Fruit fly (Drosophila melanogaster) Kc167 (cell line): Measurements from ENCODE around the gene CG44090.

ENCODE experiments used
- Myc ChIP-seq: fragments of >200 bp; optimal IDR thresholded peaks from 2 replicates; lab custom pipeline; 2017; ENCODE audit warnings: missing external identifiers
- Sin3A ChIP-seq: fragments of >200 bp; optimal IDR thresholded peaks from 2 replicates; lab custom pipeline; 2018; ENCODE audit warnings: missing external identifiers
- h ChIP-seq: fragments of >200 bp; optimal IDR thresholded peaks from 3 replicates; lab custom pipeline; 2018; ENCODE audit warnings: missing external identifiers
- insv ChIP-seq: fragments of >200 bp; optimal IDR thresholded peaks from 3 replicates; lab custom pipeline; 2018; ENCODE audit warnings: missing external identifiers
- psq ChIP-seq: fragments of >200 bp; optimal IDR thresholded peaks from 2 replicates; lab custom pipeline; 2017; ENCODE audit warnings: missing external identifiers
- ttk ChIP-seq: sonication (Bioruptor generic); optimal IDR thresholded peaks from 2 replicates; lab custom pipeline; 2017; ENCODE audit warnings: missing external identifiers

The CG44090 gene

DNA sequence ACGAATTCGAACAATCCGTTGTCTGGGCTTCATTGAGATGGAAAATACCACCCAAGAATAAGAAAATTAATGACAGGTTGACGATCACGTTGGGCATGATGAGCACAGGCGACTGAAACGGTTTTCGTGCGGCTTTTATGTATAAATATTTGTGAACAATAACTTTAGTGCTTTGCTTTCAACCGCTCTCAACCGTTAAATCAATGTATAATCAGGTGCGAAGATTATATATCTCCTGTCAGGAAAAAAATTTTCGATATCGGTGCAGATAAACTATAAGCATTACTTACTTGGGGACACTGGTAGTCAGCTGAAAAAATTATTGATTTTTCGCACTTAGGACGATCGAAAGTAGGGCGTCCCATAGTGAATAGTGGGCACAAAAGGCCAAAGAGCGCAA is 29.2 kb downstream of the CG44090 start, which contains the start of gene CG42823:
CG42823 (minus strand) TSS at position 101 of the 400 bp plus-strand sequence.
- TF ChIP-seq h (lab: Kevin White, UChicago) (no peak), psq (lab: Kevin White, UChicago) (no peak), insv (lab: Kevin White, UChicago) (no peak), Sin3A (lab: Kevin White, UChicago) (no peak), Myc (lab: Kevin White, UChicago) (no peak), ttk (lab: Kevin White, UChicago) (no peak)

DNA sequence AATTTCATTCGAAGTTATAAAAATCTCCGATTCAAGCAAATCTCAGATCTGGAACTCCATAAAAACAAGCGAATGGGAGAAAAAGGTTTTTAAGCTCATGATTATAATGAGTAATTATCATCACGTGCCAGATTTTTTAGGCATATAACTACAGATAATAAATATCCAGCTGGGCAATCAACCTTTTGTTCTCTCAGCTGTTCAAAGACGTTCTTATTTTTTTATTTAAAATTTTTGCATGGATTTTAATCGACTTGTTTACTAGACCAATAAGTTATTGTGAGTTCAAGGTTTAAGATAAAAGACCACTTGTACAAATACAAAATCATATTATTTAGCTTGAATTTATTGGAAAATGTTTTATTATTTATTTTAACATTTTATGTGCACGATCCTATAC is 30.1 kb downstream of the CG44090 start:
- TF ChIP-seq h (lab: Kevin White, UChicago): no peak
- TF ChIP-seq Sin3A (lab: Kevin White, UChicago): no peak
- TF ChIP-seq Myc (lab: Kevin White, UChicago): no peak
- TF ChIP-seq ttk (lab: Kevin White, UChicago): no peak
- no peak for TF ChIP-seq insv (lab: Kevin White, UChicago)
- TF ChIP-seq psq (lab: Kevin White, UChicago): no peak

DNA sequence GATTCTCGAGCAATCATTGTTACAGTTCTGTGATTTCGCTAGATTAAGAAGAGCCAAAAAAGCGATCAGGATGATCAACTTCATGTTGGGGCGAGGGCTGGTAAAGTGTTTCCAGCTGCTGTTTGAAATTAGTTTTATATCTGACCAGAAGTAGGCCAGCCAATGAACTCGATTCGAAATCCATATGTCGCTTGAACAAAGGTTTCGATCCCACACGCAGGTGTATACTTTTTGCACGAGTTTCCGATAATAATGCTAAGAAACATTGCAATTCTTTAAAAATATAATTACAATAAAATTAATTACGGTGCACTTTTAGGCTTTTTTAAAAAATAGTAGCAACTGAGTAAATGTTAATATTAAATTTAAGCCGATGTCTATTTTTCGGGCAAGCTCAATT is 30.6 kb downstream of the CG44090 start, which contains the start of gene CG34280:
CG34280 (minus strand) TSS at position 101 of the 400 bp plus-strand sequence.
- TF ChIP-seq insv (lab: Kevin White, UChicago): no peak
- no peak for TF ChIP-seq psq (lab: Kevin White, UChicago)
- TF ChIP-seq Sin3A (lab: Kevin White, UChicago): no peak
- TF ChIP-seq h (lab: Kevin White, UChicago): no peak
- no peak for TF ChIP-seq ttk (lab: Kevin White, UChicago)
- TF ChIP-seq Myc (lab: Kevin White, UChicago): no peak

DNA sequence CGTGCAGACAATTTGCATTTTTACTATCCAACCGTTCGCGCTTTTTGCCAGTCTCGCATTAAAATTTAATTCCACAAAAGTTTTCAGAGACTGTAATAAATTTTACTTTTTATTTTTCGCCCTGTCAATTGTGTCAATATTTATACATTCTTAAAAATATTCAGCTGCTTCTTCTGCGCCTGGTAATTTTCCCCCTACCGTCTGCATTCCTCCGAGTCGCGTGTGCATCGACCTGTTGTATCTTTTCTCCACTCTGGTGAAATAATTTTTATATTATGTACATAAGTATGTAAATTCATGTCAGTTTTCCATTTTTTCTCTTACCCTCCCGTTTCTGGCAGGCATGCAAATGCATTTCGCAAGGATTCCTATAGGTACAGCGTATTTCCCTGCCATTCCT is 31.0 kb downstream of the CG44090 start, which contains the start of gene CG34279:
CG34279 (minus strand) TSS at position 101 of the 400 bp plus-strand sequence.
- TF ChIP-seq ttk (lab: Kevin White, UChicago) (no peak), psq (lab: Kevin White, UChicago) (no peak), h (lab: Kevin White, UChicago) (no peak), insv (lab: Kevin White, UChicago) (no peak)

DNA sequence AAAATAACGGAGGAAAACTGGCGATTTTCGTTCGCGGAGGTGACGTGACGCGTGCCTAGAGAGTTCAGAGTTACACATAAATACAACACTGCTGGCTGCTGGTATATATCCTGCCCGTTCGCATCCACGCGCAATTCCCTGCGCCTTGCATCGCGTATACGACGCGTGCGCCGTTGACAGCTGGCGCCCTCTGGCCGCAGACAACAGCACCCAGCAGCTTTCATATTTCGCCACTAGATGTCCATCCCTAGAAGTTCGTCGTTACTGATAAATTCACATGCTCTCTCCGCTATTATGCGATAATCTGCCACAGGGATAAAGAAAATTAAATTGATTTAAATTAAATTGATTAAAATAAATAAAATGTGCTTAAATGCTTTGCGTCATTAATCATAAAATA is 31.8 kb downstream of the CG44090 start, which contains the start of gene Sur-8:
Sur-8 (minus strand) TSS at position 82 of the 400 bp plus-strand sequence.
- no peak for TF ChIP-seq Myc (lab: Kevin White, UChicago)
- no peak for TF ChIP-seq insv (lab: Kevin White, UChicago)

DNA sequence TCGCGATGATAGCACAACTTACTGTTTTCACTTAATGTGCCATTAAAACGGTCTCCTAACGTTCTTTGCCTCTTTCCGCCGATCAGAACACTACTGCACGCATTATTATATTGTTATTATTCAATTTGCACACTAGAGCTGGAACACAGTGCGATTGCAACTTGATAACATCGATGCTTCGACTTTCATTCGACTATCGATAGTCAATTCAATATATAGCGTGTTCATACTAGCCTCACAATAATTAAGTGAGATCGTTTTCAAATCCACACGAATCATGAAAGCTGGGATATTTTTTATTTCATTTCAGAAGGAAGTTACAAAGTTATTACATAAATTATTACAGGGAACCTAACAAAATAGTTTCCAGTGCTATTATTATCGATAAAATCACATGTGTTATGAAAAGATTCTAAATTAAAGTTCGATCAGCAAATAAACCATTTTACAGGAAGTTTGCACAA is 32.9 kb downstream of the CG44090 start:
- TF ChIP-seq ttk (lab: Kevin White, UChicago): no peak
- TF ChIP-seq insv (lab: Kevin White, UChicago): no peak
- TF ChIP-seq Sin3A (lab: Kevin White, UChicago): no peak
- TF ChIP-seq psq (lab: Kevin White, UChicago): no peak
- no peak for TF ChIP-seq h (lab: Kevin White, UChicago)
- no peak for TF ChIP-seq Myc (lab: Kevin White, UChicago)

DNA sequence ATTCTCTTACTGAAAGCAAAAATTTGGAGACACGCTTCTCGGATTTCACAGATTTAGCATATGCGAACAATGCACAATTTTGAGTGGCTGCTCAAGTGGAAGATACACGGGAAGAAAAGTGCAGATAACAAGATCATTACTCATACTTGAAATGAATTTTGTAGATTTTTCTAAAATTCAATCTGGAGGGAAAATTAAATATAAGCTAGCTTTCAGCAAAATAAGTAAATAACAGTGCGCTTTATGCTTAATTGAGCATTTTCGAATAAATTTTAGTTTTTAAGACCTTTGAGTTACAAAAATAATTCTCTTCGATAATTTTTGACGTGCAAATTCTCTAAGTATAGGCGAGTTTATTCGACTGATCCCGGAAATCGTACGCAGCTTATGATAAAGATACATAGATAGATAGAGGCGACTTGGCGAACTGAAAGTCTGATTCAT is 33.5 kb downstream of the CG44090 start:
- no peak for TF ChIP-seq insv (lab: Kevin White, UChicago)
- TF ChIP-seq ttk (lab: Kevin White, UChicago): no peak

DNA sequence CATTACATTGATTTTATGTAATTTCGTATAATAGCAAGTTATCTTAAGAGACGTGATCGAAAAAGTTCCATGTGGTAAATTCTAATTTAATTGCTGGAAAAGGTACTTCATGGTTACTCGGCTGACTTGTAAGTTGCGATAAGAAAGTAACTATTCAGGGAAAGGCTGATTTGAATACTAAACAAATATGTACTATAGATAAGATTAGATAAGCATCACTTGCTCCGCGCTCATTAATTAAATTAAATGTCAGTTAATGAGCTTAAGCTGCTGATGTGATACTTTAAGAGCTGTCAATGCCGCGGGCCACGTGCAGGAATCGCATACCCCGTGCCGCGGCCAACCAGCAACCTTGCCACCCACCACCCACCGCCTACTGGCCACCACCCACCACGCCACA is 34.1 kb downstream of the CG44090 start:
- TF ChIP-seq insv (lab: Kevin White, UChicago) (no peak), h (lab: Kevin White, UChicago) (no peak), Sin3A (lab: Kevin White, UChicago) (no peak), ttk (lab: Kevin White, UChicago) (no peak), psq (lab: Kevin White, UChicago) (no peak), Myc (lab: Kevin White, UChicago) (no peak)

DNA sequence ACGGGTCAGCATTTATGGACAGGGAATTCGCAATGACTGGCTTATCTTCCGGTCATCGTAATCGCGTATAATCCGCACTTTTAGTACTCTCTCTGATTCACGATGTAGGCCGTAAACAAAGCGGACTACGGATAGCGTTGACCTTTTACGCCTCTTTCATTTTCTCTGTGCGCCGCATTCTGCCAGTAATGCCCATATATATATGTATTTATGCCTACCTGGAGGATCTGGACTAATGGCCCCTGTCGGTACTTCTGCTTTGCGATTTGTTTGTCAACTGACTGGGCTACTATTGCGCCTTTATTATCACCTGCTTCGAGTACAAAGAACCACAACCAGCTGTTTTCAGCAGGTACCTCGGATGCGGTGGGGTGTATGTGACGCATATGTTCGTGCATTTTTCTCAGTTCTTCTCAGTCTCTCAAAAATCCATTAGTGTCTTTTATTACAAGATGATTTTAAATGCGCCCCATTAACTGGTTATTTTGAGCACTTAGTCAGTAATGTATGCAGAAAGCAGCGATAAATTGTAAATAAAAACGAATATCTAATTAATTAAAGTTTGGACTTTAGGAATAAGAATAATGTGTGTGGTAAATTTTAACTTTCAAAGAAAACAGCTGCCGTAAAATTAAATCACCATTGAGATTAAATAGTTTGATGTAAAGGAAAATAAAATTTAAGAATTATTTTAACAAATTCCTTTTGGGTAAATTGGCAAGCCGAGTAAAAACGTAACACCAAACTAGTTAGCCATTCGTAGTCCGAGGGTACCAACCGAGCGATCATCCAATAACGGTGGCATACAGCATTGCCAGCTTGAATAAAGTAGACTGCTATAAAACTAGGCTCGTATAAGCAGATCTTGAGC is 39.7 kb downstream of the CG44090 start, which contains the start of gene CREG:
CREG (minus strand) TSS at position 323 of the 871 bp plus-strand sequence.
- TF ChIP-seq insv (lab: Kevin White, UChicago) (no peak), psq (lab: Kevin White, UChicago) (no peak), Myc (lab: Kevin White, UChicago) (no peak), h (lab: Kevin White, UChicago) (no peak), Sin3A (lab: Kevin White, UChicago) (no peak), ttk (lab: Kevin White, UChicago) (no peak)

DNA sequence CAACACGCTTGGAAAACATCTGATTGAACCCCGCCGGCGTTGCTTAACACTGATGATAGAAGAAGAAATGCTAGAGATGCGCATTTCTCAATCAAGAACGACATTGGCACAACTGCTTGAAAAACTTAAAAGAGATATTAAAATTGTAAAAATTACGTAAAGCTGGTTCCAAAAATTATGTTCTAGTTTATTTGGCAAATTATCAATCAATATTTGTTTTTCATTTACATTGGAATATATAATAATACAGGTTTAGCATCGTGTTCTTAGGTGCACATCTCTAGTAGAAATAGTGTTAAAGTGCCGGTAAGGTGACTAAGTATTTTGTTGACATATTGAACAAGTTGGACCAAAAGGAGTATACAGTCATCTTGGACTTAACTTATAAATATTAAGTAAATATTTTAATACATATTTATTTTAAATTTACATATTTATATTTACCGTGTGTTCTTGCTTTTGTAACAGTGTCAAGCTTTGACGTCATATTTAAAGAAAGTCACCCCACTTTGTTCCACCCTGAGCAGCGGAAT is 42.9 kb downstream of the CG44090 start, which contains the start of the genes Brf and sds22:
Brf (minus strand) TSS at position 25 of the 533 bp plus-strand sequence.
sds22 (plus strand) TSS at position 282 of the 533 bp plus-strand sequence.
- TF ChIP-seq Sin3A (lab: Kevin White, UChicago) (no peak), ttk (lab: Kevin White, UChicago) (no peak), h (lab: Kevin White, UChicago) (no peak), Myc (lab: Kevin White, UChicago) (no peak)

DNA sequence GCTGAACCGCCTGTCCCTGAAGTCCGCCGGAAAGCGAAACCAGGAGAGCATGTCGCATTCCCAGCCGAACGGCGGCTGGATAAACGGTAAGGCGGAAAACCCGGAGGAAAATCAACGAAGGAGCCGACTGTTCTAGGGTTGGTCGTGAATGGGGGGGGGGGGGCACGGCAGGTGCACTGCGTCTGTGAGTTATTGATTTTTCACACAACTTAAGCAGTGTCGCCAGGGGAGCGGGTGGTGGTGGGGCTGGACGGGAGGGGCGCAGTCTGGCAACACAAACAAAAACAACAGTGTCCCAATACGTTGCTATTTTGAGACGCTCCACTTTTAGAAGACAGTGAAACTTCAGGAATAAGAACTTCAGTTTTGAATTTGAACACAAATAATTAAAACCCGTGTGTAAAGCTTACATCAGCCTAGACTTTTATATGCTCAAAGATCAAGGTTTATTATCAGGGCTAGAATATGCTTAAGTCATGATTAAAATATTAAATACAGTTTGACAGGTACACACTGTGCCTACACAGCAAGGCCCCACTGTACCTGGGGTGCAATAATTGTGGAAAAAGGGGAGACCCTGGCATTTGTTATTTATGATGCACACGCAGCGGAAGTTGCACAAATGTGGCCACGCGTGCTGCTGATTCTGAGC is 47.9 kb downstream of the CG44090 start:
- TF ChIP-seq psq (lab: Kevin White, UChicago): no peak
- TF ChIP-seq Sin3A (lab: Kevin White, UChicago): no peak
- TF ChIP-seq h (lab: Kevin White, UChicago): no peak
- TF ChIP-seq insv (lab: Kevin White, UChicago): no peak
- no peak for TF ChIP-seq Myc (lab: Kevin White, UChicago)
